Worm (Caenorhabditis elegans) whole organism, young adult: ENCODE data around the gene vdac-1.

Experiments
- B0035.1 ChIP-seq: sonication (generic microtip); optimal IDR thresholded peaks from 2 replicates; lab custom pipeline; 2016; ENCODE audit warnings: missing genetic modification characterization, mild to moderate bottlenecking, missing compliant biosample characterization, missing genotype, missing genetic modification reagents
- C17E4.6 ChIP-seq: fragments of 200-800 bp; sonication (Bioruptor generic); IDR thresholded peaks from 2 replicates; pipeline ENCODE4 v1.3.6; 2022; ENCODE audit warnings: missing genetic modification reagents, missing genetic modification characterization, missing compliant biosample characterization
- F10E7.11 ChIP-seq: sonication (generic microtip); optimal IDR thresholded peaks from 2 replicates; lab custom pipeline; 2017; ENCODE audit warnings: mild to moderate bottlenecking, missing genetic modification characterization, moderate library complexity, missing compliant biosample characterization
- F33H1.4 ChIP-seq: fragments of 200-800 bp; sonication (Bioruptor generic); IDR thresholded peaks from 2 replicates; pipeline ENCODE4 v1.3.6; 2022; ENCODE audit warnings: missing genetic modification reagents, missing genetic modification characterization, missing compliant biosample characterization
- F52B5.7 ChIP-seq: sonication (generic microtip); optimal IDR thresholded peaks from 2 replicates; lab custom pipeline; 2016; ENCODE audit warnings: mild to moderate bottlenecking, missing genetic modification characterization, missing compliant biosample characterization
- F57A8.1 ChIP-seq: fragments of 200-800 bp; sonication (Bioruptor generic); optimal IDR thresholded peaks from 2 replicates; lab custom pipeline; 2018; ENCODE audit warnings: mild to moderate bottlenecking, missing genetic modification characterization, moderate library complexity, missing compliant biosample characterization
- F57C9.4 ChIP-seq: sonication (generic microtip); optimal IDR thresholded peaks from 2 replicates; lab custom pipeline; 2017; ENCODE audit warnings: mild to moderate bottlenecking, missing genetic modification characterization, missing compliant biosample characterization
- K11D2.4 ChIP-seq: fragments of 200-800 bp; sonication (Bioruptor generic); IDR thresholded peaks from 2 replicates; pipeline ENCODE4 v1.3.6; 2022; ENCODE audit warnings: missing genetic modification reagents, missing genetic modification characterization, missing compliant biosample characterization
- Y67H2A.10 ChIP-seq: fragments of 200-800 bp; sonication (Bioruptor generic); conservative IDR thresholded peaks from 2 replicates; pipeline ENCODE4 v1.3.6; 2022; ENCODE audit warnings: missing genetic modification reagents, missing genetic modification characterization, missing compliant biosample characterization
- Y79H2A.3 ChIP-seq: fragments of 200-800 bp; sonication (Bioruptor generic); conservative IDR thresholded peaks from 2 replicates; pipeline ENCODE4 v1.3.6; 2022; ENCODE audit warnings: missing genetic modification reagents, missing genetic modification characterization, missing compliant biosample characterization
- Y95B8A.8 ChIP-seq: fragments of 200-800 bp; sonication (Bioruptor generic); IDR thresholded peaks from 2 replicates; pipeline ENCODE4 v1.3.6; 2022; ENCODE audit warnings: missing genetic modification reagents, missing genetic modification characterization, missing compliant biosample characterization
- ZK185.1 ChIP-seq: sonication (generic microtip); optimal IDR thresholded peaks from 2 replicates; lab custom pipeline; 2016; ENCODE audit warnings: mild to moderate bottlenecking, missing genetic modification characterization, missing compliant biosample characterization; ENCODE audit not compliant: poor library complexity, severe bottlenecking
- aptf-3 ChIP-seq: fragments of 200-800 bp; sonication (Bioruptor generic); IDR thresholded peaks from 2 replicates; pipeline ENCODE4 v1.3.6; 2022; ENCODE audit warnings: missing genetic modification characterization, missing compliant biosample characterization
- attf-5 ChIP-seq: fragments of 200-800 bp; sonication (Bioruptor generic); optimal IDR thresholded peaks from 2 replicates; lab custom pipeline; 2018; ENCODE audit warnings: mild to moderate bottlenecking, missing genetic modification characterization, missing compliant biosample characterization
- attf-6 ChIP-seq: fragments of 200-800 bp; sonication (Bioruptor generic); IDR thresholded peaks from 2 replicates; pipeline ENCODE4 v1.3.6; 2022; ENCODE audit warnings: missing genetic modification reagents, missing genetic modification characterization, missing compliant biosample characterization
- bed-2 ChIP-seq: fragments of 200-800 bp; sonication (Bioruptor generic); IDR thresholded peaks from 2 replicates; pipeline ENCODE4 v1.3.6; 2022; ENCODE audit warnings: missing genetic modification reagents, missing genetic modification characterization, missing compliant biosample characterization
- cebp-2 ChIP-seq: fragments of 200-800 bp; sonication (Bioruptor generic); IDR thresholded peaks from 2 replicates; pipeline ENCODE4 v1.3.6; 2022; ENCODE audit warnings: missing genetic modification characterization, missing compliant biosample characterization
- ceh-40 ChIP-seq: fragments of 200-800 bp; sonication (Bioruptor generic); IDR thresholded peaks from 2 replicates; pipeline ENCODE4 v1.3.6; 2022; ENCODE audit warnings: missing genetic modification characterization, missing compliant biosample characterization
- ceh-79 ChIP-seq: sonication (generic microtip); optimal IDR thresholded peaks from 2 replicates; lab custom pipeline; 2017; ENCODE audit warnings: mild to moderate bottlenecking, missing genetic modification characterization, missing compliant biosample characterization
- ceh-91 ChIP-seq: fragments of 200-800 bp; sonication (Bioruptor generic); IDR thresholded peaks from 2 replicates; pipeline ENCODE4 v1.3.6; 2022; ENCODE audit warnings: missing genetic modification reagents, missing genetic modification characterization, missing compliant biosample characterization
- die-1 ChIP-seq: sonication (generic microtip); optimal IDR thresholded peaks from 2 replicates; lab custom pipeline; 2016; ENCODE audit warnings: missing genotype, mild to moderate bottlenecking, missing genetic modification characterization, missing compliant biosample characterization
- dox-1 ChIP-seq: fragments of 200-800 bp; sonication (Bioruptor generic); IDR thresholded peaks from 2 replicates; pipeline ENCODE4 v1.3.6; 2022; ENCODE audit warnings: missing genetic modification reagents, missing genetic modification characterization, missing compliant biosample characterization
- efl-1 ChIP-seq: fragments of 150-350 bp; optimal IDR thresholded peaks from 2 replicates; lab custom pipeline; 2014; ENCODE audit warnings: missing biosample characterization, missing genetic modification reagents, missing genetic modification characterization
- egl-44 ChIP-seq: fragments of 200-800 bp; sonication (Bioruptor generic); IDR thresholded peaks from 2 replicates; pipeline ENCODE4 v1.3.6; 2022; ENCODE audit warnings: missing genetic modification reagents, missing genetic modification characterization, missing compliant biosample characterization
- ets-4 ChIP-seq: fragments of 200-800 bp; sonication (Bioruptor generic); optimal IDR thresholded peaks from 2 replicates; lab custom pipeline; 2018; ENCODE audit warnings: mild to moderate bottlenecking, missing genetic modification characterization, missing compliant biosample characterization
- hlh-12 ChIP-seq: sonication (generic microtip); optimal IDR thresholded peaks from 2 replicates; lab custom pipeline; 2016; ENCODE audit warnings: missing genetic modification characterization, missing compliant biosample characterization
- hmg-20 ChIP-seq: fragments of 200-800 bp; sonication (Bioruptor generic); IDR thresholded peaks from 2 replicates; pipeline ENCODE4 v1.3.6; 2022; ENCODE audit warnings: missing genetic modification reagents, missing genetic modification characterization, missing compliant biosample characterization
- lag-1 ChIP-seq: fragments of 200-800 bp; sonication (Bioruptor generic); IDR thresholded peaks from 2 replicates; pipeline ENCODE4 v1.3.6; 2022; ENCODE audit warnings: missing genetic modification reagents, missing genetic modification characterization, missing compliant biosample characterization
- let-607 ChIP-seq, 2 experiments: fragments of 200-800 bp in 1 of 2; sonication (Bioruptor generic) in 1 of 2; sonication (generic microtip) in 1 of 2; optimal IDR thresholded peaks; 2 replicates each; lab custom pipeline; 2016 to 2018; ENCODE audit warnings: mild to moderate bottlenecking in 2 of 2, missing compliant biosample characterization in 2 of 2, missing genetic modification characterization in 2 of 2, moderate library complexity in 2 of 2, missing genotype in 1 of 2
- lin-26 ChIP-seq: fragments of 200-800 bp; sonication (Bioruptor generic); IDR thresholded peaks from 2 replicates; pipeline ENCODE4 v1.3.6; 2022; ENCODE audit warnings: missing genetic modification reagents, missing genetic modification characterization, missing compliant biosample characterization
- lir-1 ChIP-seq: fragments of 200-800 bp; sonication (Bioruptor generic); conservative IDR thresholded peaks from 2 replicates; pipeline ENCODE4 v1.3.6; 2022; ENCODE audit warnings: missing genetic modification reagents, missing genetic modification characterization, missing compliant biosample characterization
- lsl-1 ChIP-seq: fragments of 200-800 bp; sonication (Bioruptor generic); optimal IDR thresholded peaks from 2 replicates; lab custom pipeline; 2018; ENCODE audit warnings: mild to moderate bottlenecking, missing genetic modification characterization, moderate library complexity, missing compliant biosample characterization
- lsy-27 ChIP-seq: sonication (generic microtip); optimal IDR thresholded peaks from 2 replicates; lab custom pipeline; 2017; ENCODE audit warnings: missing genetic modification characterization, mild to moderate bottlenecking, missing compliant biosample characterization, antibody characterized with exemption, missing genotype, borderline replicate concordance; ENCODE audit not compliant: insufficient read depth
- madf-10 ChIP-seq: sonication (generic microtip); optimal IDR thresholded peaks from 2 replicates; lab custom pipeline; 2016; ENCODE audit warnings: mild to moderate bottlenecking, missing genetic modification characterization, missing compliant biosample characterization
- mel-28 ChIP-seq: sonication (generic microtip); optimal IDR thresholded peaks from 2 replicates; lab custom pipeline; 2016; ENCODE audit warnings: borderline replicate concordance, mild to moderate bottlenecking, missing genetic modification characterization, missing compliant biosample characterization
- nfyb-1 ChIP-seq: fragments of 200-800 bp; sonication (Bioruptor generic); IDR thresholded peaks from 2 replicates; pipeline ENCODE4 v1.3.6; 2022; ENCODE audit warnings: missing genetic modification reagents, missing genetic modification characterization, missing compliant biosample characterization
- nhr-120 ChIP-seq: fragments of 200-800 bp; sonication (Bioruptor generic); IDR thresholded peaks from 2 replicates; pipeline ENCODE4 v1.3.6; 2022; ENCODE audit warnings: missing genetic modification characterization, missing compliant biosample characterization
- nhr-179 ChIP-seq: sonication (generic microtip); optimal IDR thresholded peaks from 2 replicates; lab custom pipeline; 2016; ENCODE audit warnings: mild to moderate bottlenecking, missing genetic modification characterization, missing compliant biosample characterization
- nhr-80 ChIP-seq: sonication (generic microtip); optimal IDR thresholded peaks from 2 replicates; lab custom pipeline; 2016; ENCODE audit warnings: missing genetic modification characterization, missing compliant biosample characterization
- pha-4 ChIP-seq: fragments of 150-350 bp; sonication (generic microtip); optimal IDR thresholded peaks from 2 replicates; lab custom pipeline; 2014; ENCODE audit warnings: missing biosample characterization, missing genetic modification reagents, missing genetic modification characterization
- repo-1 ChIP-seq: sonication (generic microtip); optimal IDR thresholded peaks from 2 replicates; lab custom pipeline; 2017; ENCODE audit warnings: mild to moderate bottlenecking, missing genetic modification characterization, missing compliant biosample characterization
- snpc-3.4 ChIP-seq: sonication (generic microtip); optimal IDR thresholded peaks from 2 replicates; lab custom pipeline; 2017; ENCODE audit warnings: missing genetic modification characterization, mild to moderate bottlenecking, missing compliant biosample characterization, antibody characterized with exemption, moderate library complexity, missing genotype, missing genetic modification reagents
- tlf-1 ChIP-seq: fragments of 200-800 bp; sonication (Bioruptor generic); optimal IDR thresholded peaks from 2 replicates; lab custom pipeline; 2018; ENCODE audit warnings: mild to moderate bottlenecking, missing genetic modification characterization, missing compliant biosample characterization
- unc-130 ChIP-seq: sonication (generic microtip); optimal IDR thresholded peaks from 2 replicates; lab custom pipeline; 2016; ENCODE audit warnings: missing genetic modification reagents, missing genetic modification characterization, missing compliant biosample characterization
- xnd-1 ChIP-seq: sonication (generic microtip); optimal IDR thresholded peaks from 2 replicates; lab custom pipeline; 2016; ENCODE audit warnings: missing genotype, missing genetic modification reagents, missing genetic modification characterization, missing compliant biosample characterization
- zim-3 ChIP-seq: sonication (generic microtip); optimal IDR thresholded peaks from 2 replicates; lab custom pipeline; 2017; ENCODE audit warnings: mild to moderate bottlenecking, missing genetic modification characterization, moderate library complexity, missing compliant biosample characterization
- ztf-22 ChIP-seq: fragments of 200-800 bp; sonication (Bioruptor generic); optimal IDR thresholded peaks from 2 replicates; lab custom pipeline; 2018; ENCODE audit warnings: mild to moderate bottlenecking, missing genetic modification characterization, moderate library complexity, missing compliant biosample characterization

The vdac-1 gene

DNA sequence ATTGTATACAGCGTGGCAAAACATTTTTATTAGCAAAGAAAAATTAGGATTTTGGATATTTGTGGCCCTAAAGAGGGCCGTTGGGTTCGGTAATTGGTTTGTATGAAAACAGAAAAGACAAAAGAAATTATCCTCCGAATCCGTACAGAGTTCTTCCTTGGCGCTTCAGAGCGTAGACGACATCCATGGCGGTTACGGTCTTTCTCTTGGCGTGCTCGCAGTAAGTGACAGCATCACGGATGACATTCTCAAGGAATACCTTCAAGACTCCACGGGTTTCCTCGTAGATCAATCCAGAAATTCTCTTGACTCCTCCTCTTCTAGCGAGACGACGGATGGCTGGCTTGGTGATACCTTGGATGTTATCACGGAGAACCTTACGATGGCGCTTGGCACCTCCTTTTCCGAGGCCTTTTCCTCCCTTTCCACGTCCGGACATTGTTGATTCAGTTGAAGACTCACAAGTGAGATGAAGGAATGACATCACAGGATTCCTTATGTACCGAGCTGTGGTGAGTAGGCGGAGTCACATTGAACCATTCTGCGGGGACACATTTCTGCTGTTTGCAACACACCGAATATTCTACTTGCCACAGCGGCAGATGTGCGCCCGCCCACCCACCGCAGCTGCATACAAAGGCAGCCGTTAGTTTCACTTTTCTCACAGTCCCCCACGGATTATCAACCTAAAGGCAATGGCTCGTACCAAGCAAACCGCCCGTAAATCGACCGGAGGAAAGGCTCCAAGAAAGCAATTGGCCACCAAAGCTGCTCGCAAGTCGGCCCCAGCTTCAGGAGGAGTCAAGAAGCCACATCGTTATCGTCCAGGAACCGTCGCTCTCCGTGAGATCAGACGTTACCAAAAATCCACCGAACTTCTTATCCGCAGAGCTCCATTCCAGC, 19.9 kb downstream of the vdac-1 start, which contains the start of the genes his-60 and his-59 (continued):
- no peak for TF ChIP-seq Y67H2A.10 (GFP tag; lab: Robert Waterston, UW)
- no peak for TF ChIP-seq lag-1 (GFP tag; lab: Robert Waterston, UW)
- TF ChIP-seq nhr-80 = no peak
- TF ChIP-seq dox-1 = peak; percentile 93
- peak; percentile 88 for TF ChIP-seq egl-44 (GFP tag; lab: Robert Waterston, UW)
- TF ChIP-seq ceh-40 (GFP tag; lab: Robert Waterston, UW) = peak; percentile 75
- peak; percentile 95 for TF ChIP-seq lin-26 (GFP tag; lab: Robert Waterston, UW)
- TF ChIP-seq efl-1 (GFP tag; lab: Kevin White, UChicago) = no peak
- TF ChIP-seq attf-5 (GFP tag; lab: Kevin White, UChicago) = peak; percentile 9
- TF ChIP-seq F57A8.1 (GFP tag; lab: Kevin White, UChicago) = peak; percentile 41
- TF ChIP-seq F57C9.4 (tag; lab: Kevin White, UChicago) = no peak
- TF ChIP-seq ets-4 (GFP tag; lab: Kevin White, UChicago) = no peak
- no peak for TF ChIP-seq nfyb-1 (GFP tag; lab: Robert Waterston, UW)
- TF ChIP-seq F52B5.7 (tag; lab: Kevin White, UChicago) = peak; percentile 12
- TF ChIP-seq madf-10 (tag; lab: Kevin White, UChicago) = no peak
- peak; percentile 93 for TF ChIP-seq Y79H2A.3
- peak; percentile 7 for TF ChIP-seq unc-130 (GFP tag; lab: Kevin White, UChicago)
- no peak for TF ChIP-seq B0035.1 (tag; lab: Kevin White, UChicago)
- TF ChIP-seq nhr-120 (GFP tag; lab: Robert Waterston, UW) = no peak
- TF ChIP-seq xnd-1 (tag; lab: Kevin White, UChicago) = peak; percentile 20
- TF ChIP-seq Y95B8A.8 (GFP tag; lab: Robert Waterston, UW) = peak; percentile 82
- peak; percentile 76 for TF ChIP-seq tlf-1
- peak; percentile 59 for TF ChIP-seq lsl-1
- peak; percentile 59 for TF ChIP-seq zim-3
- TF ChIP-seq die-1 (tag; lab: Kevin White, UChicago) = peak; percentile 43
- 0 out of 2 replicates have a peak, but pooled peaks have one; percentile 58 for TF ChIP-seq cebp-2 (GFP tag; lab: Robert Waterston, UW)
- no peak for TF ChIP-seq ZK185.1 (tag; lab: Kevin White, UChicago)
- TF ChIP-seq nhr-179 (tag; lab: Kevin White, UChicago) = no peak
- no peak for TF ChIP-seq F10E7.11 (tag; lab: Kevin White, UChicago)
- TF ChIP-seq C17E4.6 = 0 out of 2 replicates have a peak, but pooled peaks have one; percentile 18
- no peak; the same call in 1 of the 2 replicates for TF ChIP-seq ceh-91 (GFP tag; lab: Robert Waterston, UW)
- no peak for TF ChIP-seq aptf-3 (GFP tag; lab: Robert Waterston, UW)
- TF ChIP-seq hlh-12 = no peak
- TF ChIP-seq hmg-20 (GFP tag; lab: Robert Waterston, UW) = no peak
- no peak for TF ChIP-seq ztf-22 (GFP tag; lab: Kevin White, UChicago)
- TF ChIP-seq repo-1 (tag; lab: Kevin White, UChicago) = no peak
- TF ChIP-seq snpc-3.4 = peak; percentile 51
- TF ChIP-seq K11D2.4 (GFP tag; lab: Robert Waterston, UW) = no peak
- no peak for TF ChIP-seq bed-2 (GFP tag; lab: Robert Waterston, UW)
- TF ChIP-seq lsy-27 (tag; lab: Kevin White, UChicago) = no peak
- TF ChIP-seq ceh-79 (tag; lab: Kevin White, UChicago) = no peak
- TF ChIP-seq mel-28 (tag; lab: Kevin White, UChicago) = no peak
- no peak for TF ChIP-seq pha-4 (tag; lab: Kevin White, UChicago)
- TF ChIP-seq let-607 (tag; optimal IDR thresholded peaks at IDR 0.05; lab: Kevin White, UChicago) = no peak
- TF ChIP-seq F33H1.4 = 0 out of 2 replicates have a peak, but pooled peaks have one; percentile 24
- no peak; the same call in 1 of the 2 replicates for TF ChIP-seq lir-1 (GFP tag; lab: Robert Waterston, UW)
- TF ChIP-seq attf-6 (GFP tag; lab: Robert Waterston, UW) = peak; percentile 81
